Fruit fly (Drosophila melanogaster): Measurements from ENCODE around the gene CG42813.

Gene CG42813

DNA sequence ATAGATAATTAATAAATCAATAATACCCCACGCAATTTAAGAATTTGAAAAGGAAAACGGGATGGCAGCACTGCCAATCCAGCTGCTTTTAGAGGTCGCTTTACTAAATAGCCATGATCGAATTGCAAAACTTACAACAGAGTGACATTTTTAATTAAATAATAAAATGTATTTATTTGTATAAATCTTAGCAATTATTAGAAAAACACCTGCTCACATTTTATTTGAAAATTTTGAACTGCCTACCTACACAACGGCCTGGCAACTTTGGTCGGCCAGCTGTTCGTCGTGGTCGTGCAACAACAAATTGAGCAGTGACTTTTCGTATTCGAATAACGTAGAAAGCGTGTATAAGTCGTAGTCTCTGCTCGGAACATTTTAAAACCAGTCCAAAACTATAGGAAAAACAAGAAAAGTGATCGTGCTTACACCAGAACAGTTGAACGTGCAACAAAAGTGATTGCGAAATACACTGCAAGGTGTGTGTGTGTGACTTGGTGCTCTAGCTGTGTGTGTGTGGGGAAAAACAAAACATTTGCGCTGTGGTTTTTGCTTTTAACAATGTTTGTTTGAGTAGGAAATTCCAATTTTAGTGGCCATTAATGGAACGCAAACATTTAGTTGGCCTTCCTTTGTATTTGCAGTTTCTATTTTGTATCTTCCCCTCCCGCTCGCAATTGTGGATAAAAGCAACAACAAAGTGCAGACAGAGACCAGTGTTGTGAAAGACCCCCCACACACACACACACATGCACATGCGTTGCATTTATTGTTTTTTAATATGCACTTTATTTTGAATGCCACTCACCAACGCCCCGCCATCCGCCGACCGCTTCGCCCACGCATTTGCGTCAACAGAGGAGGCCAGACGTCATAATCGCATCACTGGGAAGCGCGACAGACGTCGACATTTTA lies 46.4 kb upstream of the CG42813 start, which contains the start of gene CG5938 (continued):
- TF ChIP-seq zen (tag; optimal IDR thresholded peaks at IDR 0.05) = peak; percentile 34
- TF ChIP-seq CG10654 (GFP tag; optimal IDR thresholded peaks at IDR 0.05) = peak; percentile 0
- peak in 1 of 2 experiments; percentile 76 for TF ChIP-seq tll (GFP tag; optimal IDR thresholded peaks at IDR 0.05)
- no peak for TF ChIP-seq gem (tag; optimal IDR thresholded peaks at IDR 0.05)
- TF ChIP-seq CG14014 (GFP tag; IDR thresholded peaks at IDR 0.05) = no peak
- no peak for TF ChIP-seq CG2202 (tag; optimal IDR thresholded peaks at IDR 0.05)
- TF ChIP-seq btn (GFP tag; optimal IDR thresholded peaks at IDR 0.05) = no peak
- TF ChIP-seq sim (GFP tag; IDR thresholded peaks at IDR 0.05) = no peak
- TF ChIP-seq caup (GFP tag; optimal IDR thresholded peaks at IDR 0.05; ENCODE audit: severe bottlenecking) = no peak
- no peak for TF ChIP-seq pan (optimal IDR thresholded peaks at IDR 0.05)
- TF ChIP-seq pan (GFP tag; optimal IDR thresholded peaks at IDR 0.05 in 1 of 2, IDR thresholded peaks at IDR 0.05 in 1 of 2) = no peak
- TF ChIP-seq Hmr (GFP tag; optimal IDR thresholded peaks at IDR 0.05) = no peak
- TF ChIP-seq Adf1 (GFP tag; IDR thresholded peaks at IDR 0.05) = no peak; the same call in 1 of the 2 replicates
- peak; percentile 35; the same call in 1 of the 2 replicates for TF ChIP-seq CG13287 (GFP tag; IDR thresholded peaks at IDR 0.05; ENCODE audit: partially characterized antibody)
- TF ChIP-seq Kr (GFP tag; optimal IDR thresholded peaks at IDR 0.05) = no peak
- peak; percentile 2 for TF ChIP-seq nerfin-1 (tag; optimal IDR thresholded peaks at IDR 0.05)
- TF ChIP-seq Med (GFP tag) = peak; percentile 78
- no peak for TF ChIP-seq crc (GFP tag; optimal IDR thresholded peaks at IDR 0.05)
- no peak for TF ChIP-seq CG42726 (GFP tag; IDR thresholded peaks at IDR 0.05; ENCODE audit: partially characterized antibody)
- no peak for TF ChIP-seq wdn (GFP tag; IDR thresholded peaks at IDR 0.05)
- no peak for TF ChIP-seq Hr39 (optimal IDR thresholded peaks at IDR 0.05)
- no peak for TF ChIP-seq CG6791 (GFP tag; IDR thresholded peaks at IDR 0.05; ENCODE audit: partially characterized antibody)
- no peak for TF ChIP-seq CG11723 (GFP tag; optimal IDR thresholded peaks at IDR 0.05)
- TF ChIP-seq gsb (GFP tag; IDR thresholded peaks at IDR 0.05) = no peak
- no peak for TF ChIP-seq Dip2 (GFP tag; IDR thresholded peaks at IDR 0.05)
- no peak for TF ChIP-seq pfk (GFP tag; optimal IDR thresholded peaks at IDR 0.05)
- TF ChIP-seq gsb-n (tag; optimal IDR thresholded peaks at IDR 0.05) = no peak
- TF ChIP-seq Sry-β (GFP tag; optimal IDR thresholded peaks at IDR 0.05) = no peak
- TF ChIP-seq Ptx1 (GFP tag; IDR thresholded peaks at IDR 0.05) = no peak
- peak; percentile 73 for TF ChIP-seq onecut (GFP tag; IDR thresholded peaks at IDR 0.05)
- TF ChIP-seq CG4617 (GFP tag; optimal IDR thresholded peaks at IDR 0.05; ENCODE audit: borderline replicate concordance) = peak; percentile 90
- no peak for TF ChIP-seq ewg (GFP tag; optimal IDR thresholded peaks at IDR 0.05)
- no peak for TF ChIP-seq ac (GFP tag; optimal IDR thresholded peaks at IDR 0.05)
- TF ChIP-seq ATbp (GFP tag; optimal IDR thresholded peaks at IDR 0.05) = no peak
- no peak for TF ChIP-seq Nf-YB (GFP tag; optimal IDR thresholded peaks at IDR 0.05)
- TF ChIP-seq Ravus (GFP tag; IDR thresholded peaks at IDR 0.05) = no peak
- no peak for TF ChIP-seq lmd (GFP tag; IDR thresholded peaks at IDR 0.05)
- TF ChIP-seq CG9609 (GFP tag; optimal IDR thresholded peaks at IDR 0.05) = no peak
- TF ChIP-seq CG8388 (GFP tag; optimal IDR thresholded peaks at IDR 0.05) = no peak
- TF ChIP-seq CG17802 (tag; optimal IDR thresholded peaks at IDR 0.05) = peak; percentile 0
- no peak for TF ChIP-seq CG1647 (GFP tag; optimal IDR thresholded peaks at IDR 0.05)
- TF ChIP-seq Nf-YA (GFP tag; IDR thresholded peaks at IDR 0.05) = no peak
- TF ChIP-seq CG12236 (GFP tag; optimal IDR thresholded peaks at IDR 0.05) = no peak
- no peak for TF ChIP-seq hth (optimal IDR thresholded peaks at IDR 0.05)
- TF ChIP-seq CG13424 (tag; optimal IDR thresholded peaks at IDR 0.05) = peak; percentile 52
- no peak for TF ChIP-seq CG15011 (GFP tag; optimal IDR thresholded peaks at IDR 0.05)
- no peak for TF ChIP-seq Jarid2 (GFP tag; optimal IDR thresholded peaks at IDR 0.05)
- TF ChIP-seq CG15073 (GFP tag; optimal IDR thresholded peaks at IDR 0.05) = no peak
- no peak for TF ChIP-seq inv (GFP tag; IDR thresholded peaks at IDR 0.05; ENCODE audit: partially characterized antibody)
